Fruit fly (Drosophila melanogaster) S2 (cell line): Measurements from ENCODE around the gene Imp.

Experiments used
- CG8478 ChIP-seq: fragments of >200 bp; optimal IDR thresholded peaks from 2 replicates; lab custom pipeline; 2018
- CTCF ChIP-seq, 2 experiments: fragments of >200 bp; optimal IDR thresholded peaks; 2 replicates each; lab custom pipeline; 2018

Imp gene

DNA sequence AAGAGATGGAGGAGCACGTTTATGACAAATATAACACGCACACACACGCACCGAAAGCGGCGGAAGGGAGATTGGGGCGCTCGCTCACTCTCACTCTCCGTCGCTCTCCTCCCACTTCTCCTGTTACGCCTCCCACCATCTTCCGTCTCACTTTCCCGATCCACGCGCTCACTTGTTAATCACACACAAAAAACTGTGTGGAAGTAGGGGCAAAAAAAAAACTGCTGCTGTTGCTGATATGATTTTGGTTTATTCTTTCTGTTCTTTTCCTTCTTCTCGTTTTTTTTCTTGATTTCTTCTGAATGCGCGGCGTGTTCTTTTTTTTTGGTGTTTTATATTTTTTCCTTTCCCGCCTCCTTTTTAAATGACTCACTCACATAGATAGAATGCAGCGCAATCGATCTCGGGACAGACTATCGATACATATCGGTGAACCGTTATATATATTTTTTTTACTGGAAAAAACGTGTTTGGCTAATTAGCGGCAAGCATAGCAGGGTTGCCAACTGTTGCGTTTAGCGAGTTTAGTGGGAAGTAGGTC lies 18.4 kb downstream of the Imp start:
- TF ChIP-seq CG8478 (lab: Kevin White, UChicago) = no peak
- TF ChIP-seq CTCF (optimal IDR thresholded peaks at IDR 0.05; lab: Kevin White, UChicago) = no peak

DNA sequence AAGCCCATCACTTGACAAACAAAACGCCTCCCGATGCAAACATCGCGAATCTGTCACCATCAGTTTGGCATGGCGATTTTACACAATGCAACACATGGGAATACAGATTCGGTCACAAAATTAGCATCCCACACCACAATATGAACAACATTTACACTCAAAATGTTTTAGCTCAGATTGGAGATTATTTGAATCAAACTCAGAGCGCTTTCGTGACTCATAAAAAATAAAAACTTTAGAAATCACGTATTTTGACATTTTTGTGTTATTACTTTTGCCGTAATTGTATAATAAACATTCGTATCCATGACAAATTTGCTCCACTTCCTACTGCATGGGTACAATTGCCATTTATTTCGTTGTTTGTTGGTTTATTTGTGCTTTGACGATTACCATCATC lies 20.0 kb downstream of the Imp start:
- TF ChIP-seq CG8478 (lab: Kevin White, UChicago) (no peak), CTCF (optimal IDR thresholded peaks at IDR 0.05; lab: Kevin White, UChicago) (no peak)

DNA sequence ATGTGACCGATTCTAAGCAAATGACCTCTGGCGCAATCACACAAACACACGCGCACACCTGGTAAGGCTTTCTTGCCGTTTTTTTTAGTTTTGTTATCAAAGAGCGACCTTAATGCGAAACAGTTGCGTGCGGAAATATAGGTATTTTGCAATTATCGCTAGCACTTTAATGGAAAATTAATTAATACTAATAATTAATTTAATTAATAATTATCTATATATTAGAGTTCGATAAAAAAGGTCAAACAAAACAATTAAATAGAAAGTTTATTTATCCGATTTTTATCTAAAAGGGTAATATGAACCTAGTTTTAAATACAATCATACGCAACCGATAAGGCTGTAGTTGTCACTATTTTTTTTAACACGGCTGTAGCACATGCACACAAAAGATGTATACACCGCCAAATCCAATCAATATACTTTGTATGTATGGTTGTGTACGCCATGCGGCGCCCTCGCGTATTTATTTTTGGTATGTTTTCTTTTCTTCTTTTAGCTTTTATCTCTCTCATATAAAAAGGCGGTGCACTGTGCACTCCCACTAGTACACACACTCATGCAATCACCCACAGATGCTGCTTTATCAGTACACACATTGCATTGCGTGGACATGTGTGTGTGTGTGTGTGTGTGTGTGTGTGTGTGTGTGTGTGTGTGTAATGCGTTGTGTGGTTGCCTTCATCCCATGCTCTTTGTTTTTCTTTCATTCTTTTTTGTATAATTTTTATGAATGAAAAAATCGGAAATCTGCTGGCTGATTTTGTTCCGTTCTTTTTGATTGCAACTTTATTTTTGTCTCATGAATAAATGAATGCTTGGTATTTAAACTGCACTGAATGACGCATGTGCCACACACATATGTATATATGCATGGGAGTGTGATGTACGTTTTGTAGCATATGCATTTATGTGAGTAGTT lies 21.4 kb downstream of the Imp start:
- no peak for TF ChIP-seq CTCF (optimal IDR thresholded peaks at IDR 0.05; lab: Kevin White, UChicago)
- TF ChIP-seq CG8478 (lab: Kevin White, UChicago) = no peak

DNA sequence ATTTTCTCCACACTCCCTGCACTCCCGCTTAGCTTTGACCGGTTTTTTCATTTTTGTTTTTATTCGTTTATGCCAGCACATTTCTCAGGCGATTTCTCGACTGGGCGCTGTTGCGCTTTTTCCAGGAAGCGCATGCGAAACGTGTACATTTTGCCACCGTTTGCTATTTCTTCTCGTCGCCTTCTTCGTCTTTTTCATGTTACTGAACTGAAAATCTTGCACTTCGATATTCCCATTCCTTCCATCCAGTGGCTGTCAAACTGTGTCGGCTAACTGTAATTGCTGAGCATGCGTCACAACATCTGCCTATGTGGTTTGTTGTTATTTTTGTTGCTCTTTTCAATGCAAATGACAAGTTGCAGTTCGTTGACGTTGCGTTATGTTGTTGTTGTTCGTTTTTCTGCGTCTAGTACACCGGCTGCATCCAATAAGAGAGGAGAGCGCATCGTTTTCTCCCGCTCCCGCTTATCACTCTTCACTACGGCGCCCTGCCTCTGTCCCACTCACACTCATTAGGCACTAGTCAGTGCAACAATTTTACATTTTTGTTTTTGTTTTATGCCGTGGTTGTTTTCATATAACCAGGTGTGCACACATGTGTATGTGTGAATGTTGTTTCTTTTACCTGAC lies 22.1 kb downstream of the Imp start:
- TF ChIP-seq CG8478 (lab: Kevin White, UChicago) = no peak
- no peak for TF ChIP-seq CTCF (optimal IDR thresholded peaks at IDR 0.05; lab: Kevin White, UChicago)

DNA sequence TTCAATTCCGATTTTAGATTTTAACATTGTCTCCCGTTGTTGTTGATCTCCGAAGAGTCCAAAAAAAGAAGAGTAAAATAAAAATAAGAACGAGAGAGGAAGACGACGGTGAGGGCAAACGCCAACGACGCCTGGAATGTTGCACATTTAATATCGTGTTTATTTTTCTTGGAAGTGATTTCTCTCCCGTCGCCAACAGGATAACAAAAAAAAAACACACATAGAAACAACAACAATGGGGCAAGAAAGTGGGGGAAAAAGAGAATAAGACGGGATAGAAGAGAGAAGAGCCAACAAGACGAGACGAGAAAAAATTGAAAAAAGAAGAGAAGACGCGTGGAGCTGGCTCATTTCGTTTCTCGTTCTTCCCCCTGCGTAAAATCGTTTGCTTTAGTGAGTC lies 23.0 kb downstream of the Imp start:
- TF ChIP-seq CG8478 (lab: Kevin White, UChicago) = no peak
- TF ChIP-seq CTCF (optimal IDR thresholded peaks at IDR 0.05; lab: Kevin White, UChicago) = no peak

DNA sequence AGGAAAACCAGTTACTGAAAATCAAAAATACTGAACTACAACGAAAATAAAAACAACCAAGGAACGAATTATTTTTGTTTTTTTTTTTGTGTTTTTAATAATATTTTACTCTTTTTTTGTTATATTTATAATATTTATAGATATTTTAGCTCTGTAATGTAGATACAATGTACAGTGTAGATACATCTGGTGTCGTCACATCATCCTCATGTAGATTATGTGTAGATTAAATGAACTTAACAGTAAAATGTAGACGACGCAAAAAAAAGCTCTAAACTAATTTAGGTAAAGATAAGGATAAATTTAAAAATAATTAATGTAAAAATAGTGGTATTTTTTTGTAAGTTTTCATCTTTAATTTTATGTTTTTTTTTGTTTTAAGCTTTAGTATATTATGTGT lies 34.8 kb downstream of the Imp start:
- TF ChIP-seq CG8478 (lab: Kevin White, UChicago) = no peak
- no peak for TF ChIP-seq CTCF (optimal IDR thresholded peaks at IDR 0.05; lab: Kevin White, UChicago)

DNA sequence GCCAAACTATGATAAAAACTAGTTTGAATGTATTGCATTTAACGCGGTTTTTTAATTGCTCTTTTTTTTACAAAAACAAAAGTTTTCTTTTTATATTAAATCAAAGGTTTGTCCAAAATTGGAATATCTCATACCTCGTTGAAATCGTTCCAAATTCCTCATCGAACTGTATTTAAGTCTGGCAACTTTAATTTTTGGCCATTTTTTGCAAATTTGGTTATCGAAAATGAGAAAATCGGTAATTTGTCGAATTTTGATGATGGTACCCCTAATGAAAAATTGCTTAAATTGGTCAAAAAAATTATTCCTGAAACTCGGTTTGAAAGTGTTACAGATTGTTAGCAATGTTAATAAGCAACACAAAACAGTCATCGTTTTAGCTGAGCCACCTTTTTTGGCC lies 36.7 kb downstream of the Imp start:
- TF ChIP-seq CTCF (optimal IDR thresholded peaks at IDR 0.05; lab: Kevin White, UChicago) (no peak), CG8478 (lab: Kevin White, UChicago) (no peak)

DNA sequence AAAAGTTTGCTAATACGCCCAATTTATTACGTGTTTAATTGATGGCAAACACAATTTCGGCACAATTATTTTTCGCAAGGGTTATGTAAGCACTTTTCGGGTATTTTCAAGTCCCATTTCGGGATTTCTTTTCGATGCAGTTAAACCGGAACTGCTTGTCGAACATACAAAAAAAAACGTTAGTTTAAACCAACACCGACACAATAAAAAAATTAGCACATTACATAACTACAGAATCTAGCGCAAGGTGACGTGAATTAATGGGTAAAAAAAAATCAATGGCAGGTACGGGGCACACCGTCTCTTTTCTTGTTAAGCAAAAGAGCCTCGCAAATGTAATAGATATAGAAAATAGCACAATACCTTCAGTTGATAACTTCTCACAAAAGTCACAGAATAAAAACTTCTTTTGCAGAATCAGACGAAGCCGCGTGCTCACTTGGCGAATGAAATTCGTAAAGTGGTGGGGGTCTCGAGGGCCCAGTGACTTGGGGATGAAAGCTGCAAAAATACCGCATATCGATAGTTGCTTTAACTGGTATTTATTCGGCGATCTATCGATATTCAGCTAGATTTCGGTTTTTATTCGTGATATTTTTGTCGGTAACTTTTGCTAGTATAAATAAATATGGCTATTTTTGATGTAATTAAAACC lies 37.5 kb downstream of the Imp start, which contains the start of the genes Ant2 and sesB:
Gene Ant2 (minus strand): TSS at position 465 of the 655 bp plus-strand sequence.
Gene sesB (minus strand): TSS at position 516 of the 655 bp plus-strand sequence.
- TF ChIP-seq CG8478 (lab: Kevin White, UChicago) = no peak
- no peak for TF ChIP-seq CTCF (optimal IDR thresholded peaks at IDR 0.05; lab: Kevin White, UChicago)

DNA sequence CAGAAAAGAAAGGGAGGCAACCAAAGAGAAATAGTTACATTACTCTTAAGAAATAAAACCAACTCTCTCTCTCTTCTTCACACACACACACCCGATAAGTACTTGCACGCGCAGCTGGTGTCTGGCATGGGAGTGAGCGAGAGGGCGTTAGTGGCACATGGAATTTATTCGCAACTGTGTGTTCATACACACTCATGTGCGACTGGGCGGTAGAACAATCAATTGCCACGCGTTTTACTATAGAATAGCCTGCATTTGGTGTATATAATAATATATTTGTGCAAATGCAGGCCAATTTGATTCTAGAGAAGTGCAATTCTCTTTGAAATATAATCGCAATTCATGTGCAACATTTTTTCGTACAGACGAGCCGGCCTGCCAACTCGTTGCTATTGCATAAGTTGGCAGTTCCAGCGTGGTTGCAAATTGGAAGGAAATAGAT lies 38.1 kb downstream of the Imp start:
- TF ChIP-seq CG8478 (lab: Kevin White, UChicago) (no peak), CTCF (optimal IDR thresholded peaks at IDR 0.05; lab: Kevin White, UChicago) (no peak)

DNA sequence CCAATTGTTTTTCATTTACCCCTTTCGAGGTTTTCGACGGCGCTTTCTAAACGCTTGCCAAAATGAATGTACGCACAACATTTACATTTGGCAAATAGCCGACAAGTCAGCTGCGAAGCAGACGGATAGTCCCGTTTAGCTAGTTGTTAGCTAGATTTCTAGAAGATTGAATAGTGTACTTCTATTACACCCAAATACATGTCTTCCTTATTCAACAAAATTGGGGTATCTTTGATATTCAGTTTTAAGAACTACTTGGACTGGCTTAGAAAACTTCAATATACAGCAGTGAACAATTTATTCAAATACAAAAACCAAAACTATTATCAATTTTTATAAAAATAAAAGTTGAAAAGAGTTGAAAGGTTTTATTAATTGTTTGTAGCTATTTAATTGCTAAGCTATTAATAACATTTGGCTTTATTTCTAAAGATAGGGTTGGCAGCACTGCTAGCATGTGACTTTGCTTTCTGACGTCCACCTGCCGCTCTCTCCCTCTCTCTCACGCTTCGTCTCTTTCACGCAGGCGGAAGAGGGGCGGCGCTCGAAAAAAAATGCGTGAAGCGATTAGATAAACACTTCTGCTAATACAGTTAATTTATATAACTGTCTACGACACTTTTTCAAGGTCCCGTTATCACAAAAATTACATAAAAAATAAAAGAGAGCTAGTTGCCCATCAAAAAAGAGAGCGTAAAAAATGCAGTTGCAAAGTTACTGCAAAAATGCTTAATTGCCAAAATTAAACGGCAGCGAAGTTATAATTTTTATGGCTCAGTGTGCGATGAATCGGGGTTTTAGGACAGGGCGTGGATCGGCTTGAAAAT lies 39.1 kb downstream of the Imp start:
- TF ChIP-seq CTCF (optimal IDR thresholded peaks at IDR 0.05; lab: Kevin White, UChicago) (no peak), CG8478 (lab: Kevin White, UChicago) (no peak)

DNA sequence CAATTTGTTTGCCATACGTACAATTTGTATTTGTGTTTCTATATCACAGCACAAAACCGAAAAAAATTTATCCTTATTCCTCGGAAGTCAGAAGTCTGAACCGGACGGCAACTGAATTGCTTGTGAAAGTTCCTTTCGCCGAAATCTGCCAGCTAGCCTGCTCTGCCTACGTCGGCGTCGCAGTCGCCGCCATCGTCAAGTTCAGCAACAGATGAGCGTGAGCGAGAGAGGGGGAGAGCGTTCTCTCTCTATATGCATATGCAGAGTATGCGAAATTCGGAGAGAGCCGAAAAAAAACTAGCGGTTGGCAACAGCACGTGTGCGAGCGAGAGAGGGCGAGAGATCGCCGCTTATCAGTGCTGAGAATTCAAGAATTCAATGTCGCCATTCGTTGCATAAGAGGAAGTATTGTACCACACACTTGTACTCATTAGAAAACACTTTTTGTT lies 39.7 kb downstream of the Imp start:
- TF ChIP-seq CTCF (optimal IDR thresholded peaks at IDR 0.05; lab: Kevin White, UChicago) = no peak
- TF ChIP-seq CG8478 (lab: Kevin White, UChicago) = no peak

DNA sequence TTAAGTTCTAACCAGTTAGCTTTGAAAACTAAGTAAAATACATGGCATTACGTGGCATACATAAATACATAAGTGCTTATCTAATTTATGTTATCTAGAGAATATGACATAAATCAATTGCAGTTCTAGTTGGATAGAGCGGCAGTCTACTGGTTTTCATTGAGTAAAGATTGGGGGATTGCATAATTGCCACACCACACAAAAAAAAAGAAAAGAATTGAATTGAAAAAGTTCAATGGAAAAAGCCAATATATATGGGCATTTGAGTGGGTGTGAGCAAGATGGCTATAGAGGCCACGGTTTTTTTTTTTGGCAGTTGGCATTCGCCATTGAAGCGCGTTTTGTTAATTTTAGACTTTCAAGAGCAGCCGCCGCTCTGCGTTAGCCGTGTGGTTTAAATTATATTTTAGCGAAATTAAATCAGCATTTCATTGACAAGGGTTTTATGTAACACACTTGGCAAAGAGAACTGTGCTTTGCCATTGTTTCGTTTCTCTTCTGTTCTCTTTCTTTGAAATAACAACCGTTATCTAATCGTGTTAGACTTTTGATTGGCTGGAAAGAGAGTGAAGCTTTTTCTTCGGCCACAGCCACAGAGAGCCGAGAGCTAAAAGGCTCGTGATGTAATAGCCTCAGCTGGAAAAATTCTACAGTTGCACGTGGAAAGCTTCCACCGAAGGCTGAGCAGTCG lies 40.6 kb downstream of the Imp start:
- no peak for TF ChIP-seq CTCF (optimal IDR thresholded peaks at IDR 0.05; lab: Kevin White, UChicago)
- TF ChIP-seq CG8478 (lab: Kevin White, UChicago) = no peak

DNA sequence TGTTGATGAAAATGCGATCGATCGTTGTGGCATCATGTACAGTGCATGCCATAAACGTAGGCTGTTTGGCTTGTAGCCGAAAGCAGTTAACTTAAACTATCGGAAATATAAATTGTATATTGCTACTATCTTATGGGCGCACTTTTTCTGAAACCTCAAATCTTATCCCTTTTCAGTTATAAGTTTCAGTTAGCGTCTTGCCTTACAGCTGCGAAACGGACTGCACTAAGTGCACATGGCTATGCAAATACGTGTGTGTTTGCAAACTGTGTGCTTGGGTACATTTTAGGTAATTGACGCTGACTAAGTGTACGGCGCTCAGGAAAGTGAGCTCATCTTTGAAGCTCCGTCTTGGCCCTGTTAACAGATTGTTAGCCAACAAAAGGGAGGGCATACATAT lies 48.4 kb downstream of the Imp start:
- TF ChIP-seq CG8478 (lab: Kevin White, UChicago) (no peak), CTCF (optimal IDR thresholded peaks at IDR 0.05; lab: Kevin White, UChicago) (no peak)
